Fruit fly (Drosophila melanogaster): ENCODE results near the gene CG4198.

Gene CG4198

dm6 chrX:5311838-5312339 is 1.2 kb upstream of the CG4198 start, which contains the start of the genes TrxT and dhd (continued):
- TF ChIP-seq pzg (GFP tag; optimal IDR thresholded peaks at IDR 0.05) (peak; percentile 69), fru (optimal IDR thresholded peaks at IDR 0.05) (no peak), CG10543 (GFP tag; optimal IDR thresholded peaks at IDR 0.05) (no peak), CG14860 (GFP tag; IDR thresholded peaks at IDR 0.05; ENCODE audit: partially characterized antibody) (no peak), en (GFP tag; optimal IDR thresholded peaks at IDR 0.05) (no peak), Sox100B (GFP tag; optimal IDR thresholded peaks at IDR 0.05) (no peak), Trl (optimal IDR thresholded peaks at IDR 0.05) (no peak), Trl (GFP tag; optimal IDR thresholded peaks at IDR 0.05) (no peak), Dip2 (GFP tag; IDR thresholded peaks at IDR 0.05) (no peak), usp (GFP tag; optimal IDR thresholded peaks at IDR 0.05) (no peak), fd3F (GFP tag; optimal IDR thresholded peaks at IDR 0.05) (no peak), crol (GFP tag; IDR thresholded peaks at IDR 0.05) (peak; percentile 64), oc (tag; optimal IDR thresholded peaks at IDR 0.05) (no peak), Dll (GFP tag; IDR thresholded peaks at IDR 0.05; ENCODE audit: partially characterized antibody) (peak; percentile 62; the same call in 2 of the 4 replicates), Jarid2 (GFP tag; optimal IDR thresholded peaks at IDR 0.05) (no peak), CG17186 (GFP tag; optimal IDR thresholded peaks at IDR 0.05) (peak; percentile 10), CG5180 (GFP tag; optimal IDR thresholded peaks at IDR 0.05) (no peak), vfl (GFP tag; optimal IDR thresholded peaks at IDR 0.05) (no peak), Dad (GFP tag; optimal IDR thresholded peaks at IDR 0.05) (no peak), CG32772 (GFP tag; IDR thresholded peaks at IDR 0.05) (no peak), sim (GFP tag; IDR thresholded peaks at IDR 0.05) (no peak), tio (GFP tag; optimal IDR thresholded peaks at IDR 0.05) (no peak), chif (GFP tag; optimal IDR thresholded peaks at IDR 0.05) (no peak), CG8290 (GFP tag; optimal IDR thresholded peaks at IDR 0.05) (peak; percentile 81), CG8290 (tag; optimal IDR thresholded peaks at IDR 0.05) (peak; percentile 72 to 93), CG3407 (GFP tag; optimal IDR thresholded peaks at IDR 0.05) (no peak), CG12769 (tag; optimal IDR thresholded peaks at IDR 0.05) (no peak), Doc3 (GFP tag; IDR thresholded peaks at IDR 0.05; ENCODE audit: partially characterized antibody) (peak; percentile 42; the same call in 1 of the 3 replicates), CG4617 (GFP tag; optimal IDR thresholded peaks at IDR 0.05; ENCODE audit: borderline replicate concordance) (no peak), sna (GFP tag; IDR thresholded peaks at IDR 0.05; ENCODE audit: partially characterized antibody) (peak; percentile 59; the same call in 1 of the 2 replicates), CG6175 (GFP tag; IDR thresholded peaks at IDR 0.05) (no peak), CG31224 (GFP tag; IDR thresholded peaks at IDR 0.05) (no peak), CG17612 (GFP tag; IDR thresholded peaks at IDR 0.05) (no peak), sens (GFP tag) (peak; percentile 39), phol (tag; optimal IDR thresholded peaks at IDR 0.05) (peak; percentile 100), CG12219 (GFP tag; optimal IDR thresholded peaks at IDR 0.05) (no peak), bab2 (GFP tag; optimal IDR thresholded peaks at IDR 0.05) (peak; percentile 12), CG6683 (GFP tag; optimal IDR thresholded peaks at IDR 0.05) (no peak), ttk (GFP tag; IDR thresholded peaks at IDR 0.05) (no peak), Mad (GFP tag; optimal IDR thresholded peaks at IDR 0.05) (no peak), YL-1 (GFP tag; optimal IDR thresholded peaks at IDR 0.05) (peak; percentile 34), E2f1 (GFP tag; IDR thresholded peaks at IDR 0.05) (peak; percentile 69), CG1647 (GFP tag; optimal IDR thresholded peaks at IDR 0.05) (no peak), CrebB (tag; optimal IDR thresholded peaks at IDR 0.05) (peak; percentile 7), Xbp1 (GFP tag; optimal IDR thresholded peaks at IDR 0.05) (peak; percentile 31), CG10431 (GFP tag; optimal IDR thresholded peaks at IDR 0.05) (no peak), CG1603 (tag; optimal IDR thresholded peaks at IDR 0.05) (no peak), CG10462 (GFP tag; optimal IDR thresholded peaks at IDR 0.05) (no peak), disco-r (GFP tag; optimal IDR thresholded peaks at IDR 0.05) (no peak), croc (GFP tag; conservative IDR thresholded peaks at IDR 0.05) (no peak), Poxn (GFP tag; IDR thresholded peaks at IDR 0.05) (no peak), cas (GFP tag; IDR thresholded peaks at IDR 0.05) (0 out of 2 replicates have a peak, but pooled peaks have one; percentile 9)
